Worm (Caenorhabditis elegans) whole organism, midembryonic: ENCODE data around the gene dct-14.

Experiments
- T22C8.4 ChIP-seq: fragments of 200-800 bp; sonication (Bioruptor generic); IDR thresholded peaks from 2 replicates; pipeline ENCODE4 v1.3.6; 2022; ENCODE audit warnings: missing genetic modification characterization, missing compliant biosample characterization
- cog-1 ChIP-seq: sonication (generic microtip); optimal IDR thresholded peaks from 2 replicates; lab custom pipeline; 2016; ENCODE audit warnings: missing genetic modification characterization, missing compliant biosample characterization
- flt-1 ChIP-seq: fragments of 200-800 bp; sonication (Bioruptor generic); IDR thresholded peaks from 2 replicates; pipeline ENCODE4 v1.3.6; 2022; ENCODE audit warnings: missing genetic modification characterization, missing compliant biosample characterization
- klf-2 ChIP-seq: fragments of 200-800 bp; sonication (Bioruptor generic); conservative IDR thresholded peaks from 2 replicates; pipeline ENCODE4 v1.3.6; 2022; ENCODE audit warnings: missing genetic modification reagents, missing genetic modification characterization, missing compliant biosample characterization
- med-1 ChIP-seq: sonication (generic microtip); optimal IDR thresholded peaks from 2 replicates; lab custom pipeline; 2017; ENCODE audit warnings: missing genetic modification characterization, mild to moderate bottlenecking, missing compliant biosample characterization, antibody characterized with exemption, missing genetic modification reagents; ENCODE audit not compliant: insufficient read depth
- ref-1 ChIP-seq: fragments of 200-800 bp; sonication (Bioruptor generic); conservative IDR thresholded peaks from 2 replicates; pipeline ENCODE4 v1.3.6; 2022; ENCODE audit warnings: missing genetic modification reagents, missing genetic modification characterization, missing compliant biosample characterization
- tab-1 ChIP-seq: fragments of 200-800 bp; sonication (Bioruptor generic); IDR thresholded peaks from 2 replicates; pipeline ENCODE4 v1.3.6; 2022; ENCODE audit warnings: missing genetic modification characterization, missing compliant biosample characterization
- ztf-23 ChIP-seq: fragments of 200-800 bp; sonication (Bioruptor generic); IDR thresholded peaks from 2 replicates; pipeline ENCODE4 v1.3.6; 2022; ENCODE audit warnings: missing genetic modification reagents, missing genetic modification characterization, missing compliant biosample characterization
- ztf-29 ChIP-seq: fragments of 200-800 bp; sonication (Bioruptor generic); IDR thresholded peaks from 2 replicates; pipeline ENCODE4 v1.3.6; 2022; ENCODE audit warnings: missing genetic modification reagents, missing genetic modification characterization, missing compliant biosample characterization

dct-14 gene

DNA sequence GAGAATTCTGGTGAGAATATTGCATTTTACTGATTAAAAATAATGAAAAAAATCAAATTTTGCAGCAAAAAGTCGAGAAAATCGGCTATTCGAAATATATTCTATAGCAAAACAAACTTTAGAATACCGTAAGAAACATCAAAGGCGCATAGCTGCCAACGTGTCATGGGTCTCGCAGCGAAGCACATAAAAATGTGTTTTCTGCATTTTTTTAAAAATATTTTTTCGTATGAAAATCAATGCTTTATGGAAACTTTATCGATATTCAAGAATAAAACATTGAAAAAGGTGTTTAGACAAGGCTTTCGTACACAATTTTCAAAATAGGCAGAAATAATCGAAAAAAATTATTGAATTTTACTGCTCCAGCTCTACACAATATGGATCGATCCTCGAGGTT is 23.8 kb downstream of the dct-14 start:
- TF ChIP-seq ztf-23 (GFP tag; lab: Robert Waterston, UW) (no peak), flt-1 (GFP tag; lab: Robert Waterston, UW) (no peak), T22C8.4 (GFP tag; lab: Robert Waterston, UW) (no peak), cog-1 (tag; lab: Kevin White, UChicago) (no peak), klf-2 (GFP tag; lab: Robert Waterston, UW) (no peak), med-1 (no peak), ref-1 (GFP tag; lab: Robert Waterston, UW) (no peak)

DNA sequence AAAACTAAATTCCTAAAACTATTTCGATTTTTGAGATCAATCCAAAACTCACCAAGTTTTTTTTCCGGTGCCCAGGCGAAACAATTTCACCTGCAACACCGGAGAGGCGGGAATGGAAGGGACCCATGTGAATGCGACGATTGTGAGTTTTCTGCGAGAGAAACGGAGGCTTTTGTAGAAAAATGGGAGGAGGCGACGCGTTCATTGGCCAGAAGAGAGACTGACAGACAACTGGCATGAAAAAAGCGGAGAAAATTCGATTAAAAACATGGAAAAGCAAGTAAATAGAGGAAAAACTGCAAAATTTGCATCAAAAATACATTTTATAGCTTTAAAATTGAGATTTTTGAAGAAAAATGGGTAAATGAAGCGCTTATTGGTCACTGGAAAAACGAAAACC is 24.5 kb downstream of the dct-14 start, which contains the start of gene B0250.7:
B0250.7 (minus strand) TSS at position 232 of the 400 bp plus-strand sequence.
- no peak for TF ChIP-seq ztf-23 (GFP tag; lab: Robert Waterston, UW)
- TF ChIP-seq T22C8.4 (GFP tag; lab: Robert Waterston, UW): no peak
- TF ChIP-seq cog-1 (tag; lab: Kevin White, UChicago): no peak
- no peak for TF ChIP-seq flt-1 (GFP tag; lab: Robert Waterston, UW)
- TF ChIP-seq klf-2 (GFP tag; lab: Robert Waterston, UW): no peak
- TF ChIP-seq ztf-29 (GFP tag; lab: Robert Waterston, UW): no peak
- no peak for TF ChIP-seq ref-1 (GFP tag; lab: Robert Waterston, UW)
- no peak for TF ChIP-seq med-1
- no peak for TF ChIP-seq tab-1 (GFP tag; lab: Robert Waterston, UW)

ce11 chrV:20475029-20475428 is 25.3 kb downstream of the dct-14 start:
- TF ChIP-seq T22C8.4 (GFP tag; lab: Robert Waterston, UW) (no peak), ref-1 (GFP tag; lab: Robert Waterston, UW) (no peak), ztf-23 (GFP tag; lab: Robert Waterston, UW) (no peak), cog-1 (tag; lab: Kevin White, UChicago) (no peak), ztf-29 (GFP tag; lab: Robert Waterston, UW) (no peak), flt-1 (GFP tag; lab: Robert Waterston, UW) (no peak), med-1 (no peak), tab-1 (GFP tag; lab: Robert Waterston, UW) (no peak), klf-2 (GFP tag; lab: Robert Waterston, UW) (no peak)

DNA sequence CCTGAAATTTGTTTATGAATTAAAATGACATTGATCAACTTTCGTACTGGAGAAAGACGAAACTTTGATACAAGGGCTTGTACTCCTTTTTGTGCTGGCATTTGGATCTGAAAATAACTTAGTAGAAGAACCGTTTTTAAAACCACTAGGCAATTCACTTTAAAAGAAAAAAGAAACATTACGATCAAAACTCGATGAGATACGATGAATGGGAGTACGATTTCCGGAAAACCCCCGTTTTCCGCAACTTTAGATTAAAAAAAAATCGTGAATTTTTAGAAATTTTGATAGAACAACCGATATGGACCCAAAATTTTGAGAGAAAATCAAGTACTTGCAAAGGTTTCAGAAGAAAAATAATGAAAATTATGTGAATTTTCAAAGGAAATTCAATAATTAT is 29.9 kb downstream of the dct-14 start, which contains the start of gene B0250.8:
B0250.8 (minus strand) TSS at position 101 of the 400 bp plus-strand sequence.
- TF ChIP-seq flt-1 (GFP tag; lab: Robert Waterston, UW): no peak
- TF ChIP-seq klf-2 (GFP tag; lab: Robert Waterston, UW): no peak
- TF ChIP-seq T22C8.4 (GFP tag; lab: Robert Waterston, UW): no peak
- TF ChIP-seq cog-1 (tag; lab: Kevin White, UChicago): no peak
- no peak for TF ChIP-seq ztf-23 (GFP tag; lab: Robert Waterston, UW)

DNA sequence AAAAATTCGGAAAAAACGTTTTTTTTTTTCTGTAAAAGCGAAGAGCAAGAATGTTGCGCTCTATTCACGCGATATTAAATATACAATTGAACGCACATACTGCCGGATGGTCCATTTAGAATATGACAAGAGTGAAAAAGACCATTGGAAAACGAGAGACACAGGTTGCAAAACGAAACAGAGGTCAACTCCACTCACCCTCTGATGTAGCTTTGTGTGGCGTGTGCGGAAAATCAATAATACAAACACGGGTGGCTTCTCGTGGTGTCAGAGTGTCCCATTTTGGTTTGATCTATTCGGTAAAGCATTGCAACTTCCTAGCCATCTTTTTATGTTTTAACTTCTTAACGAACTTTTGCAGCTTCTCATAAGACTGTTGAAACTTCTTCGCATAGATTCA is 35.5 kb downstream of the dct-14 start:
- TF ChIP-seq ztf-29 (GFP tag; lab: Robert Waterston, UW) (no peak), T22C8.4 (GFP tag; lab: Robert Waterston, UW) (peak; percentile 61)

DNA sequence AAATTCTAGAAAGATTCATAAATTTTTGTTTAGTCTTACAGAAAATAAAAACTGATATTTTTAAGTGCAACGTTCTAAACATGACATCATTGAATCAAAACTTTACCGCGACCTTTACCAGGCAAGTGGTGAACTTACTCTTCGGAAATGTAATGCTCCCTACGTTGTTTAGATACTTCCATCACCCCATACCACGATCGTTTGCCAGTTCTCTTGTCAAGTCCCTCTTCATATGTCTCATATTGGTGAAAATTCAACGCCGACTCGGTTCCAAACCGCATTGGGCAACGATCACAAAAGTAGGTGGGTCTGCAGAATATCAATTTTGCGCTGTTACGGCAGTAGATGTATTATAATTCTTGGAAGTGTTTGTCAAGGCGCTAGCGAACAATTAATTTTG is 39.5 kb downstream of the dct-14 start, which contains the start of gene B0250.18:
B0250.18 (minus strand) TSS at position 101 of the 400 bp plus-strand sequence.
- TF ChIP-seq tab-1 (GFP tag; lab: Robert Waterston, UW) (no peak), T22C8.4 (GFP tag; lab: Robert Waterston, UW) (no peak), flt-1 (GFP tag; lab: Robert Waterston, UW) (no peak), med-1 (no peak), ztf-29 (GFP tag; lab: Robert Waterston, UW) (no peak), ref-1 (GFP tag; lab: Robert Waterston, UW) (no peak), ztf-23 (GFP tag; lab: Robert Waterston, UW) (no peak), klf-2 (GFP tag; lab: Robert Waterston, UW) (no peak), cog-1 (tag; lab: Kevin White, UChicago) (no peak)

DNA sequence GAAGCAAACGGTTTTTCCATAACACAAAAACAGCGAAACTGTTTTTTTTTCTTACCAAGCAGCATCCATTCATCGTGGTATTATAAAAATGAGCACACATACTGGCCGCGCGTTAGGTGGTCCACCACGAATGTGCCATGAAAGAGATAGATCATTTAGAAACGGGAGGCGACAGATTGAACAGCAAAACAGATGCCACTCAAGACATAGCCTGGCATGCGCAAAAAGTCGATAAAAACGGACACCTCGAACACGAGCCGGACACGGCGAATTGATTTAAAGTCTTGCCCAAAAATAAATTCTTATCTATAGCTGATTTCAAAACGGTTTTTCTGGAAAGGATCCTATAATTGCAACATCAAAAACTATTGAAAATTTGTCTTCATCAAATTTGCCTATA is 43.1 kb downstream of the dct-14 start:
- 0 out of 2 replicates have a peak, but pooled peaks have one; percentile 31 for TF ChIP-seq T22C8.4 (GFP tag; lab: Robert Waterston, UW)
- TF ChIP-seq ztf-23 (GFP tag; lab: Robert Waterston, UW): 0 out of 2 replicates have a peak, but pooled peaks have one; percentile 30
- no peak for TF ChIP-seq flt-1 (GFP tag; lab: Robert Waterston, UW)

DNA sequence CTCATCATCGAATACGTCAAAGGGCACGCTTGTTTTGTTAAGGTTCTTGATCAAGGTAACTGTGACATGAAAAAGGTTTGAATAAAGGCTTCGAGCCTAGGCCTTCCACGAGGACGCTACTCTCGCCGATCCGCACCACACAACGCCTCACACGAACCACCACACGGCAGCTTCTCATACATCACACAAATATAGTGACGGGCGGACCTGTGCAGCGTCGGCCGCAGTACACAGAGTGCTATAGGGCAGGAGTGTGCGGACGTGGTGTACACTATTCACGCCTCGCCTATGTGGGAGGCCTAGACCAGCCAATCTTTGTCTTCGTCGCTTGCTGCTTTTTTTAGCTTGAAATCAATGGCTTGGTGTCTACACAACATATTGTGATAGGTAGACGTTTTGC is 44.7 kb downstream of the dct-14 start:
- no peak for TF ChIP-seq flt-1 (GFP tag; lab: Robert Waterston, UW)
- TF ChIP-seq T22C8.4 (GFP tag; lab: Robert Waterston, UW): no peak
- TF ChIP-seq med-1: no peak
- no peak for TF ChIP-seq cog-1 (tag; lab: Kevin White, UChicago)
- TF ChIP-seq ref-1 (GFP tag; lab: Robert Waterston, UW): no peak
- TF ChIP-seq ztf-23 (GFP tag; lab: Robert Waterston, UW): no peak
- TF ChIP-seq ztf-29 (GFP tag; lab: Robert Waterston, UW): no peak
- no peak for TF ChIP-seq klf-2 (GFP tag; lab: Robert Waterston, UW)
- no peak for TF ChIP-seq tab-1 (GFP tag; lab: Robert Waterston, UW)

DNA sequence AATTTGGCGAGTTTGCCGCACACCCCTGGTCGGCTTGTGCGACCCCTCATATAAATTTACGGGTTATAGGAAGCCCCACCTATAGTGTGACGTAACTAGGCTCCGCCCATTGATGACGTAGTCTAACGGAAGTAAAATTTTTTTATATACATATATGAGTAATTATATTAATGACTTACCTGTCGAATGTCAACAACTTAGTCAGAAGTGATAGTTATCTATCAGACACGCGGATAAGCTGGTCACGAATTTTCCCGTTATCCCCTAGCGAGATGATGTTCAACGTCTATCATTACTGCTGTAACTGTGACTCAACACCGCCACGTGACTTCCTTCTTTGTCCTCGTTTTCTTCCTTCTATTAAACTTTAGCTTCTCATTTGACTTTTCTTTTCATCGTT is 46.5 kb downstream of the dct-14 start, which contains the start of gene srd-70:
srd-70 (plus strand) TSS at position 301 of the 400 bp plus-strand sequence.
- TF ChIP-seq klf-2 (GFP tag; lab: Robert Waterston, UW) (no peak), ztf-29 (GFP tag; lab: Robert Waterston, UW) (no peak), cog-1 (tag; lab: Kevin White, UChicago) (no peak), tab-1 (GFP tag; lab: Robert Waterston, UW) (no peak), med-1 (no peak), T22C8.4 (GFP tag; lab: Robert Waterston, UW) (no peak), ztf-23 (GFP tag; lab: Robert Waterston, UW) (no peak), ref-1 (GFP tag; lab: Robert Waterston, UW) (no peak), flt-1 (GFP tag; lab: Robert Waterston, UW) (no peak)

ce11 chrV:20453084-20453483 is 47.2 kb downstream of the dct-14 start, which contains the start of gene F48F5.6:
TSS of gene F48F5.6 (minus strand) at chrV:20453184.
- TF ChIP-seq ztf-23 (GFP tag; lab: Robert Waterston, UW) (no peak), flt-1 (GFP tag; lab: Robert Waterston, UW) (no peak), ref-1 (GFP tag; lab: Robert Waterston, UW) (no peak), med-1 (no peak), cog-1 (tag; lab: Kevin White, UChicago) (no peak), ztf-29 (GFP tag; lab: Robert Waterston, UW) (no peak), klf-2 (GFP tag; lab: Robert Waterston, UW) (no peak), T22C8.4 (GFP tag; lab: Robert Waterston, UW) (no peak), tab-1 (GFP tag; lab: Robert Waterston, UW) (no peak)
